Fruit fly (Drosophila melanogaster) whole organism, embryonic: Measurements from ENCODE around the gene fend.

ENCODE experiments used
- CG1024 ChIP-seq: fragments of 200-800 bp; sonication (Bioruptor generic); IDR thresholded peaks from 2 replicates; pipeline ENCODE4 v1.3.6; 2022; ENCODE audit warnings: missing biosample characterization, missing genetic modification characterization
- CG10267 ChIP-seq: fragments of 200-800 bp; sonication (Bioruptor generic); optimal IDR thresholded peaks from 2 replicates; lab custom pipeline; 2018; ENCODE audit warnings: missing biosample characterization, mild to moderate bottlenecking, missing genetic modification characterization, moderate library complexity
- CG11456 ChIP-seq: fragments of 200-800 bp; sonication (Bioruptor generic); IDR thresholded peaks from 3 replicates; pipeline ENCODE4 v1.3.6; 2022; ENCODE audit warnings: missing biosample characterization, missing genetic modification characterization
- CG11504 ChIP-seq: fragments of 200-800 bp; sonication (Bioruptor generic); optimal IDR thresholded peaks from 3 replicates; lab custom pipeline; 2019; ENCODE audit warnings: missing biosample characterization, mild to moderate bottlenecking, missing genetic modification characterization, moderate library complexity
- CG14441 ChIP-seq: fragments of 200-800 bp; sonication (Bioruptor generic); IDR thresholded peaks from 2 replicates; pipeline ENCODE4 v1.3.6; 2022; ENCODE audit warnings: missing biosample characterization, missing genetic modification characterization
- CG14965 ChIP-seq: fragments of 200-800 bp; sonication (Bioruptor generic); optimal IDR thresholded peaks from 2 replicates; lab custom pipeline; 2016; ENCODE audit warnings: missing biosample characterization, missing genetic modification characterization, borderline replicate concordance
- CG17361 ChIP-seq: fragments of 200-800 bp; sonication (Bioruptor generic); IDR thresholded peaks from 3 replicates; pipeline ENCODE4 v1.3.6; 2022; ENCODE audit warnings: missing biosample characterization, missing genetic modification characterization
- CG17612 ChIP-seq: fragments of 200-800 bp; sonication (Bioruptor generic); IDR thresholded peaks from 2 replicates; pipeline ENCODE4 v1.3.6; 2022; ENCODE audit warnings: missing biosample characterization, missing genetic modification characterization
- CG18262 ChIP-seq: fragments of 200-800 bp; optimal IDR thresholded peaks from 3 replicates; lab custom pipeline; 2019; ENCODE audit warnings: missing biosample characterization, mild to moderate bottlenecking, missing genetic modification characterization, moderate library complexity
- CG18476 ChIP-seq: fragments of 200-800 bp; sonication (Bioruptor generic); optimal IDR thresholded peaks from 2 replicates; lab custom pipeline; 2016; ENCODE audit warnings: missing biosample characterization, mild to moderate bottlenecking, missing genetic modification characterization
- CG30403 ChIP-seq: fragments of 200-800 bp; sonication (Bioruptor generic); optimal IDR thresholded peaks from 3 replicates; lab custom pipeline; 2016; ENCODE audit warnings: missing biosample characterization, missing genetic modification characterization
- CG3065 ChIP-seq: fragments of 200-800 bp; sonication (Bioruptor generic); optimal IDR thresholded peaks from 2 replicates; lab custom pipeline; 2016; ENCODE audit warnings: missing biosample characterization, missing genetic modification characterization
- CG33557 ChIP-seq: fragments of 200-800 bp; sonication (Bioruptor generic); optimal IDR thresholded peaks from 2 replicates; lab custom pipeline; 2019; ENCODE audit warnings: missing biosample characterization, mild to moderate bottlenecking, missing genetic modification characterization, moderate library complexity
- CG3995 ChIP-seq: fragments of 200-800 bp; sonication (Bioruptor generic); optimal IDR thresholded peaks from 3 replicates; lab custom pipeline; 2016; ENCODE audit warnings: missing biosample characterization, missing genetic modification characterization
- CG8478 ChIP-seq: fragments of >200 bp; optimal IDR thresholded peaks from 2 replicates; lab custom pipeline; 2018
- CG8924 ChIP-seq: fragments of 200-800 bp; optimal IDR thresholded peaks from 3 replicates; lab custom pipeline; 2019; ENCODE audit warnings: missing biosample characterization, mild to moderate bottlenecking, missing genetic modification characterization, moderate library complexity
- CG9437 ChIP-seq: fragments of 200-800 bp; sonication (Bioruptor generic); optimal IDR thresholded peaks from 2 replicates; lab custom pipeline; 2018; ENCODE audit warnings: missing biosample characterization, mild to moderate bottlenecking, missing genetic modification characterization
- ERR ChIP-seq: fragments of 200-800 bp; sonication (Bioruptor generic); optimal IDR thresholded peaks from 2 replicates; lab custom pipeline; 2016; ENCODE audit warnings: missing biosample characterization, missing genetic modification characterization
- Hr3 ChIP-seq: fragments of 200-800 bp; sonication (Bioruptor generic); optimal IDR thresholded peaks from 3 replicates; lab custom pipeline; 2016; ENCODE audit warnings: missing biosample characterization, missing genetic modification characterization
- Hr39 ChIP-seq: fragments of >200 bp; optimal IDR thresholded peaks from 2 replicates; lab custom pipeline; 2017
- Hr51 ChIP-seq, 2 experiments: fragments of 200-800 bp; sonication (Bioruptor generic); optimal IDR thresholded peaks; 2 replicates in 1 of 2; 3 replicates in 1 of 2; lab custom pipeline; 2016 to 2018; ENCODE audit warnings: missing biosample characterization in 2 of 2, missing genetic modification characterization in 2 of 2, mild to moderate bottlenecking in 1 of 2, moderate library complexity in 1 of 2
- Lpt ChIP-seq: fragments of >200 bp; optimal IDR thresholded peaks from 2 replicates; lab custom pipeline; 2018; ENCODE audit warnings: missing biosample characterization, missing genetic modification characterization
- MBD-R2 ChIP-seq: fragments of 200-800 bp; sonication (Bioruptor generic); IDR thresholded peaks from 2 replicates; pipeline ENCODE4 v1.3.6; 2022; ENCODE audit warnings: missing biosample characterization, missing genetic modification characterization
- NK7.1 ChIP-seq: fragments of 200-800 bp; sonication (Bioruptor generic); optimal IDR thresholded peaks from 3 replicates; lab custom pipeline; 2016; ENCODE audit warnings: missing biosample characterization, missing genetic modification characterization
- Sin3A ChIP-seq: fragments of >200 bp; optimal IDR thresholded peaks from 2 replicates; lab custom pipeline; 2018
- Trl ChIP-seq, 3 experiments: fragments of >200 bp in 2 of 3; fragments of 200-800 bp in 1 of 3; sonication (Bioruptor generic) in 1 of 3; optimal IDR thresholded peaks; 2 replicates in 1 of 3; 3 replicates in 2 of 3; lab custom pipeline; 2016 to 2017; ENCODE audit warnings: missing biosample characterization in 1 of 3, missing genetic modification characterization in 1 of 3
- Xbp1 ChIP-seq: fragments of 200-800 bp; sonication (Bioruptor generic); optimal IDR thresholded peaks from 3 replicates; lab custom pipeline; 2016; ENCODE audit warnings: missing biosample characterization, mild to moderate bottlenecking, missing genetic modification characterization
- Xrp1 ChIP-seq: fragments of 200-800 bp; sonication (Bioruptor generic); IDR thresholded peaks from 2 replicates; pipeline ENCODE4 v1.3.6; 2022; ENCODE audit warnings: missing biosample characterization, missing genetic modification characterization
- ab ChIP-seq: fragments of 200-800 bp; sonication (Bioruptor generic); optimal IDR thresholded peaks from 2 replicates; lab custom pipeline; 2016; ENCODE audit warnings: missing biosample characterization, missing genetic modification characterization
- ato ChIP-seq: fragments of 200-800 bp; sonication (Bioruptor generic); IDR thresholded peaks from 2 replicates; pipeline ENCODE4 v1.3.6; 2022; ENCODE audit warnings: missing biosample characterization, missing genetic modification characterization; ENCODE audit not compliant: partially characterized antibody
- br ChIP-seq: fragments of >200 bp; optimal IDR thresholded peaks from 2 replicates; lab custom pipeline; 2017
- bsh ChIP-seq, 2 experiments: fragments of 200-800 bp; sonication (Bioruptor generic); optimal IDR thresholded peaks; 2 replicates each; lab custom pipeline; 2017 to 2018; ENCODE audit warnings: mild to moderate bottlenecking in 2 of 2, missing biosample characterization in 2 of 2, missing genetic modification characterization in 2 of 2, moderate library complexity in 1 of 2
- dati ChIP-seq: fragments of 200-800 bp; sonication (Bioruptor generic); IDR thresholded peaks from 2 replicates; pipeline ENCODE4 v1.3.6; 2022; ENCODE audit warnings: missing biosample characterization, missing genetic modification characterization
- fd96Cb ChIP-seq: fragments of 200-800 bp; sonication (Bioruptor generic); optimal IDR thresholded peaks from 2 replicates; lab custom pipeline; 2018; ENCODE audit warnings: missing biosample characterization, mild to moderate bottlenecking, missing genetic modification characterization, moderate library complexity
- gt ChIP-seq: fragments of 200-800 bp; sonication (Bioruptor generic); IDR thresholded peaks from 2 replicates; pipeline ENCODE4 v1.3.6; 2022; ENCODE audit warnings: missing biosample characterization, missing genetic modification characterization
- hb ChIP-seq: fragments of 200-800 bp; sonication (Bioruptor generic); IDR thresholded peaks from 3 replicates; pipeline ENCODE4 v1.3.6; 2022; ENCODE audit warnings: missing biosample characterization, missing genetic modification characterization; ENCODE audit not compliant: partially characterized antibody
- inv ChIP-seq: fragments of 200-800 bp; sonication (Bioruptor generic); IDR thresholded peaks from 2 replicates; pipeline ENCODE4 v1.3.6; 2022; ENCODE audit warnings: missing biosample characterization, missing genetic modification characterization; ENCODE audit not compliant: partially characterized antibody
- jigr1 ChIP-seq: fragments of 200-800 bp; sonication (Bioruptor generic); IDR thresholded peaks from 3 replicates; pipeline ENCODE4 v1.3.6; 2022; ENCODE audit warnings: missing biosample characterization, missing genetic modification characterization
- kni ChIP-seq: fragments of 200-800 bp; sonication (Bioruptor generic); optimal IDR thresholded peaks from 3 replicates; lab custom pipeline; 2017; ENCODE audit warnings: mild to moderate bottlenecking, missing biosample characterization, missing genetic modification reagents, missing genetic modification characterization
- lbe ChIP-seq: fragments of 200-800 bp; sonication (Bioruptor generic); optimal IDR thresholded peaks from 2 replicates; lab custom pipeline; 2016; ENCODE audit warnings: missing biosample characterization, mild to moderate bottlenecking, missing genetic modification characterization
- luna ChIP-seq: fragments of 200-800 bp; sonication (Bioruptor generic); optimal IDR thresholded peaks from 2 replicates; lab custom pipeline; 2016; ENCODE audit warnings: missing biosample characterization, missing genetic modification characterization
- mirr ChIP-seq: fragments of 200-800 bp; sonication (Bioruptor generic); optimal IDR thresholded peaks from 3 replicates; lab custom pipeline; 2018; ENCODE audit warnings: missing biosample characterization, mild to moderate bottlenecking, missing genetic modification characterization
- nerfin-1 ChIP-seq: fragments of 200-800 bp; sonication (Bioruptor generic); optimal IDR thresholded peaks from 3 replicates; lab custom pipeline; 2019; ENCODE audit warnings: missing biosample characterization, mild to moderate bottlenecking, missing genetic modification characterization, moderate library complexity
- onecut ChIP-seq: fragments of 200-800 bp; sonication (Bioruptor generic); IDR thresholded peaks from 2 replicates; pipeline ENCODE4 v1.3.6; 2022; ENCODE audit warnings: missing biosample characterization, missing genetic modification characterization
- salm ChIP-seq: fragments of 200-800 bp; sonication (Bioruptor generic); optimal IDR thresholded peaks from 2 replicates; lab custom pipeline; 2018; ENCODE audit warnings: missing biosample characterization, mild to moderate bottlenecking, missing genetic modification characterization
- shn ChIP-seq: fragments of 200-800 bp; sonication (Bioruptor generic); optimal IDR thresholded peaks from 3 replicates; lab custom pipeline; 2016; ENCODE audit warnings: missing biosample characterization, missing genetic modification characterization
- tgo ChIP-seq: fragments of 200-800 bp; sonication (Bioruptor generic); IDR thresholded peaks from 3 replicates; pipeline ENCODE4 v1.3.6; 2022; ENCODE audit warnings: missing biosample characterization, missing genetic modification characterization
- tup ChIP-seq: fragments of 200-800 bp; sonication (Bioruptor generic); optimal IDR thresholded peaks from 2 replicates; lab custom pipeline; 2016; ENCODE audit warnings: missing biosample characterization, mild to moderate bottlenecking, missing genetic modification characterization, moderate library complexity
- vfl ChIP-seq: fragments of 200-800 bp; sonication (Bioruptor generic); optimal IDR thresholded peaks from 2 replicates; lab custom pipeline; 2016; ENCODE audit warnings: missing biosample characterization, missing genetic modification characterization
- vnd ChIP-seq: fragments of 200-800 bp; sonication (Bioruptor generic); IDR thresholded peaks from 3 replicates; pipeline ENCODE4 v1.3.6; 2022; ENCODE audit warnings: missing biosample characterization, missing genetic modification characterization; ENCODE audit not compliant: partially characterized antibody
- zen2 ChIP-seq: fragments of 200-800 bp; sonication (Bioruptor generic); IDR thresholded peaks from 3 replicates; pipeline ENCODE4 v1.3.6; 2022; ENCODE audit warnings: missing biosample characterization, missing genetic modification characterization; ENCODE audit not compliant: partially characterized antibody

Gene fend

DNA sequence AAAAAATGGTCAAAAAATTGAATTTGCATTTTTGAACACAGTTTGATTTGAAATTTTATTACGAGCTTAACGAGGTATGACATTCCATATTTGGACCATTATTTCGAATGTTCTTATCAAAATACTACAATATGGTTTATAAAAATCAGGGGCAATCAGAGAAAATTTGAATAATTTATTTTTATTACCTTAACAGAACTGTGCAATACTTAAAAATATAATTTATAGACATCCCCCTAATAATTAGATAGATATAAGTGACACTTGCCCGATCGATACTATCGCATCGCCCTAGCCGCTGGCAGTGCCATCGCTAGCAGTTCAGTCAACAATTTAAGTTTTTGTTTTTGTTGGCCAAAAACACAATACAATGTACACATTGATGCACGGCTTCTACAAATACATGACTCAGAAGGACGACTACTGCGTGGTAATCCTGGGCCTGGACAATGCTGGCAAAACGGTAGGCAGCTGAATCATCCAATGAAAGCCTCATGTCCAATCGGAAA, 28.1 kb downstream of the fend start, which contains the start of gene Arfrp1 (continued):
- TF ChIP-seq onecut (GFP tag; lab: Robert Waterston, UW) (peak; percentile 37; the same call in 1 of the 2 replicates), Hr51 (GFP tag; optimal IDR thresholded peaks at IDR 0.05; lab: Kevin White, UChicago) (no peak), Lpt (GFP tag; lab: Kevin White, UChicago) (no peak), vfl (GFP tag; lab: Kevin White, UChicago) (no peak), CG8924 (tag; lab: Kevin White, UChicago) (no peak), vnd (GFP tag; lab: Robert Waterston, UW) (peak; percentile 71), inv (GFP tag; lab: Robert Waterston, UW) (peak; percentile 75), ato (GFP tag; lab: Robert Waterston, UW) (peak; percentile 55; the same call in 1 of the 2 replicates), hb (peak; percentile 74), Xrp1 (GFP tag; lab: Robert Waterston, UW) (no peak), nerfin-1 (no peak), CG3065 (GFP tag; lab: Kevin White, UChicago) (no peak), MBD-R2 (peak; percentile 51), ab (GFP tag; lab: Kevin White, UChicago) (no peak), mirr (GFP tag; lab: Kevin White, UChicago) (no peak), CG11456 (0 out of 3 replicates have a peak, but pooled peaks have one; percentile 35), CG11504 (tag; lab: Kevin White, UChicago) (no peak), CG9437 (no peak), CG18262 (tag; lab: Kevin White, UChicago) (peak; percentile 56), jigr1 (GFP tag; lab: Robert Waterston, UW) (no peak), br (lab: Kevin White, UChicago) (no peak), CG17612 (GFP tag; lab: Robert Waterston, UW) (no peak), shn (GFP tag; lab: Kevin White, UChicago) (no peak), Xbp1 (GFP tag; lab: Kevin White, UChicago) (peak; percentile 40), NK7.1 (GFP tag; lab: Kevin White, UChicago) (no peak), CG14441 (GFP tag; lab: Robert Waterston, UW) (0 out of 2 replicates have a peak, but pooled peaks have one; percentile 32), CG14965 (GFP tag; lab: Kevin White, UChicago) (no peak), CG17361 (GFP tag; lab: Robert Waterston, UW) (peak; percentile 83; the same call in 2 of the 3 replicates), CG30403 (peak; percentile 51), ERR (GFP tag; lab: Kevin White, UChicago) (no peak), CG3995 (GFP tag; lab: Kevin White, UChicago) (peak; percentile 53), CG33557 (GFP tag; lab: Kevin White, UChicago) (no peak), CG8478 (lab: Kevin White, UChicago) (no peak), Hr39 (lab: Kevin White, UChicago) (no peak), bsh (GFP tag; optimal IDR thresholded peaks at IDR 0.05; lab: Kevin White, UChicago) (peak in 1 of 2 experiments; percentile 5), kni (GFP tag; lab: Kevin White, UChicago) (no peak), luna (GFP tag; lab: Kevin White, UChicago) (no peak), salm (tag; lab: Kevin White, UChicago) (no peak), CG10267 (tag; lab: Kevin White, UChicago) (peak; percentile 20), lbe (GFP tag; lab: Kevin White, UChicago) (no peak), zen2 (GFP tag; lab: Robert Waterston, UW) (0 out of 3 replicates have a peak, but pooled peaks have one; percentile 44), CG1024 (GFP tag; lab: Robert Waterston, UW) (no peak), CG18476 (no peak), Hr3 (GFP tag; lab: Kevin White, UChicago) (peak; percentile 32), Sin3A (lab: Kevin White, UChicago) (no peak), fd96Cb (tag; lab: Kevin White, UChicago) (no peak), dati (GFP tag; lab: Robert Waterston, UW) (no peak), Trl (optimal IDR thresholded peaks at IDR 0.05; lab: Kevin White, UChicago) (no peak), Trl (GFP tag; optimal IDR thresholded peaks at IDR 0.05; lab: Kevin White, UChicago) (no peak), tgo (no peak), tup (GFP tag; lab: Kevin White, UChicago) (no peak), gt (GFP tag; lab: Robert Waterston, UW) (no peak)
